Fruit fly (Drosophila melanogaster): ENCODE measurements around the gene CG7924.

dm6 chr3L:14204659-14205568, 28.4 kb upstream of the CG7924 start:
- TF ChIP-seq usp (GFP tag; optimal IDR thresholded peaks at IDR 0.05) (no peak), CG8478 (optimal IDR thresholded peaks at IDR 0.05) (no peak), psq (optimal IDR thresholded peaks at IDR 0.05) (no peak), pan (optimal IDR thresholded peaks at IDR 0.05) (no peak)
